Worm (Caenorhabditis elegans) whole organism, mixed stage, embryonic: ENCODE results near the gene bed-1.
"Not testable (repeated sequence)": the region's sequence is repeated elsewhere in the genome, so short reads cannot be mapped to it uniquely, and the experiment has no call there.

Experiments
- M03D4.4 ChIP-seq: sonication (generic microtip); optimal IDR thresholded peaks from 2 replicates; lab custom pipeline; 2017; ENCODE audit warnings: mild to moderate bottlenecking, missing genetic modification characterization, missing compliant biosample characterization
- blmp-1 ChIP-seq: fragments of 150-350 bp; optimal IDR thresholded peaks from 2 replicates; lab custom pipeline; 2014; ENCODE audit warnings: missing biosample characterization, missing genetic modification characterization
- ceh-39 ChIP-seq: fragments of 150-350 bp; optimal IDR thresholded peaks from 2 replicates; lab custom pipeline; 2014; ENCODE audit warnings: missing biosample characterization, missing genetic modification characterization
- ceh-43 ChIP-seq: fragments of 200-800 bp; sonication (Bioruptor generic); optimal IDR thresholded peaks from 2 replicates; lab custom pipeline; 2018; ENCODE audit warnings: mild to moderate bottlenecking, missing genetic modification characterization, moderate library complexity, missing compliant biosample characterization
- ceh-83 ChIP-seq: fragments of 200-800 bp; sonication (Bioruptor generic); optimal IDR thresholded peaks from 2 replicates; lab custom pipeline; 2018; ENCODE audit warnings: mild to moderate bottlenecking, missing genetic modification characterization, missing compliant biosample characterization
- ces-1 ChIP-seq: fragments of 150-350 bp; optimal IDR thresholded peaks from 2 replicates; lab custom pipeline; 2014; ENCODE audit warnings: missing biosample characterization, missing genetic modification reagents, missing genetic modification characterization
- cnd-1 ChIP-seq: fragments of 200-800 bp; sonication (Bioruptor generic); optimal IDR thresholded peaks from 2 replicates; lab custom pipeline; 2018; ENCODE audit warnings: mild to moderate bottlenecking, missing genetic modification characterization, missing compliant biosample characterization
- drap-1 ChIP-seq: fragments of 200-800 bp; sonication (Bioruptor generic); optimal IDR thresholded peaks from 3 replicates; lab custom pipeline; 2018; ENCODE audit warnings: mild to moderate bottlenecking, missing genetic modification characterization, missing compliant biosample characterization
- elt-1 ChIP-seq: sonication (generic microtip); optimal IDR thresholded peaks from 2 replicates; lab custom pipeline; 2017; ENCODE audit warnings: missing genetic modification characterization, mild to moderate bottlenecking, missing compliant biosample characterization, antibody characterized with exemption, moderate library complexity, borderline replicate concordance; ENCODE audit not compliant: insufficient read depth
- flh-1 ChIP-seq: fragments of 200-800 bp; sonication (Bioruptor generic); optimal IDR thresholded peaks from 2 replicates; lab custom pipeline; 2018; ENCODE audit warnings: mild to moderate bottlenecking, missing genetic modification characterization, moderate library complexity, missing compliant biosample characterization
- ham-2 ChIP-seq: fragments of 200-800 bp; sonication (Bioruptor generic); optimal IDR thresholded peaks from 2 replicates; lab custom pipeline; 2018; ENCODE audit warnings: mild to moderate bottlenecking, missing genetic modification characterization, missing compliant biosample characterization
- hlh-1 ChIP-seq: fragments of 150-350 bp; optimal IDR thresholded peaks from 2 replicates; lab custom pipeline; 2014; ENCODE audit warnings: missing biosample characterization, missing genetic modification reagents, missing genetic modification characterization
- lin-32 ChIP-seq: fragments of 200-800 bp; sonication (Bioruptor generic); optimal IDR thresholded peaks from 2 replicates; lab custom pipeline; 2018; ENCODE audit warnings: mild to moderate bottlenecking, missing genetic modification characterization, missing compliant biosample characterization
- lsy-2 ChIP-seq: fragments of 150-350 bp; optimal IDR thresholded peaks from 2 replicates; lab custom pipeline; 2014; ENCODE audit warnings: missing biosample characterization, missing genetic modification characterization
- mab-5 ChIP-seq: fragments of 150-350 bp; optimal IDR thresholded peaks from 2 replicates; lab custom pipeline; 2014; ENCODE audit warnings: missing biosample characterization, missing genetic modification characterization
- mep-1 ChIP-seq: fragments of 150-350 bp; optimal IDR thresholded peaks from 2 replicates; lab custom pipeline; 2017; ENCODE audit warnings: missing biosample characterization, missing genetic modification reagents, missing genetic modification characterization, inconsistent platforms
- mls-2 ChIP-seq: sonication (generic microtip); optimal IDR thresholded peaks from 2 replicates; lab custom pipeline; 2016; ENCODE audit warnings: mild to moderate bottlenecking, missing genetic modification characterization, moderate library complexity, missing compliant biosample characterization
- nhr-12 ChIP-seq: fragments of 150-350 bp; optimal IDR thresholded peaks from 2 replicates; lab custom pipeline; 2014; ENCODE audit warnings: missing biosample characterization, missing genetic modification characterization
- nhr-2 ChIP-seq: fragments of 150-350 bp; optimal IDR thresholded peaks from 2 replicates; lab custom pipeline; 2014; ENCODE audit warnings: missing biosample characterization, missing genetic modification characterization
- nhr-237 ChIP-seq: fragments of 150-350 bp; optimal IDR thresholded peaks from 2 replicates; lab custom pipeline; 2014; ENCODE audit warnings: missing biosample characterization, missing genetic modification characterization
- nhr-28 ChIP-seq: fragments of 150-350 bp; optimal IDR thresholded peaks from 2 replicates; lab custom pipeline; 2014; ENCODE audit warnings: missing biosample characterization, missing genetic modification characterization
- nhr-76 ChIP-seq: sonication (generic microtip); optimal IDR thresholded peaks from 2 replicates; lab custom pipeline; 2017; ENCODE audit warnings: missing biosample characterization, missing genetic modification characterization
- pha-4 ChIP-seq: fragments of 150-350 bp; optimal IDR thresholded peaks from 2 replicates; lab custom pipeline; 2018; ENCODE audit warnings: missing biosample characterization, missing genetic modification reagents, missing genetic modification characterization
- sem-2 ChIP-seq: fragments of 200-800 bp; sonication (Bioruptor generic); optimal IDR thresholded peaks from 2 replicates; lab custom pipeline; 2018; ENCODE audit warnings: mild to moderate bottlenecking, missing genetic modification characterization, missing compliant biosample characterization
- snpc-4 ChIP-seq: fragments of 150-350 bp; optimal IDR thresholded peaks from 2 replicates; lab custom pipeline; 2014; ENCODE audit warnings: missing biosample characterization, missing genetic modification characterization
- sptf-1 ChIP-seq: sonication (generic microtip); optimal IDR thresholded peaks from 2 replicates; lab custom pipeline; 2017; ENCODE audit warnings: mild to moderate bottlenecking, missing genetic modification characterization, moderate library complexity, missing compliant biosample characterization
- tbx-8 ChIP-seq: fragments of 200-800 bp; sonication (Bioruptor generic); optimal IDR thresholded peaks from 2 replicates; lab custom pipeline; 2018; ENCODE audit warnings: mild to moderate bottlenecking, missing genetic modification characterization, moderate library complexity, missing compliant biosample characterization
- unc-39 ChIP-seq: fragments of 150-350 bp; optimal IDR thresholded peaks from 2 replicates; lab custom pipeline; 2014; ENCODE audit warnings: missing biosample characterization, missing genetic modification characterization
- unc-62 ChIP-seq: fragments of 150-350 bp; optimal IDR thresholded peaks from 2 replicates; lab custom pipeline; 2014; ENCODE audit warnings: missing biosample characterization, missing genetic modification reagents, missing genetic modification characterization

The bed-1 gene

ce11 chrV:19101589-19102201 lies 23.0 kb downstream of the bed-1 start, which contains the start of gene zhp-4:
Gene zhp-4 (minus strand): TSS chrV:19101786.
- TF ChIP-seq ceh-39 (tag; lab: Kevin White, UChicago); elt-1 (tag; lab: Kevin White, UChicago); drap-1: not testable (repeated sequence)

- TF ChIP-seq ham-2 (no peak), mep-1 (tag; lab: Kevin White, UChicago) (no peak), elt-1 (tag; lab: Kevin White, UChicago) (no peak), tbx-8 (GFP tag; lab: Kevin White, UChicago) (no peak), drap-1 (no peak), ceh-83 (GFP tag; lab: Kevin White, UChicago) (no peak), sem-2 (GFP tag; lab: Kevin White, UChicago) (no peak), nhr-237 (tag; lab: Kevin White, UChicago) (no peak), nhr-2 (tag; lab: Kevin White, UChicago) (no peak)
- TF ChIP-seq, all 35 proteins: peak for 0
Measured at ce11 chrV:19099504-19099903, 25.2 kb downstream of the bed-1 start.

ce11 chrV:19090885-19091284 lies 33.8 kb downstream of the bed-1 start:
- peak; percentile 5 for TF ChIP-seq sptf-1
- no peak for TF ChIP-seq nhr-237 (tag; lab: Kevin White, UChicago)

- TF ChIP-seq nhr-12: no peak
- peak; percentile 50 for TF ChIP-seq elt-1 (tag; lab: Kevin White, UChicago)
- no peak for TF ChIP-seq mls-2
- TF ChIP-seq lin-32 (GFP tag; lab: Kevin White, UChicago): no peak
Measured at ce11 chrV:19087426-19087825, 37.3 kb downstream of the bed-1 start, which contains the start of gene nhr-145. Gene nhr-145 (plus strand): TSS chrV:19087723.

ce11 chrV:19083789-19084188 lies 40.9 kb downstream of the bed-1 start:
- TF ChIP-seq ceh-83 (GFP tag; lab: Kevin White, UChicago) (no peak), elt-1 (tag; lab: Kevin White, UChicago) (no peak), unc-62 (GFP tag; lab: Kevin White, UChicago) (no peak), lin-32 (GFP tag; lab: Kevin White, UChicago) (no peak), blmp-1 (tag; lab: Kevin White, UChicago) (no peak), nhr-28 (tag; lab: Kevin White, UChicago) (no peak), drap-1 (no peak)

- TF ChIP-seq lsy-2 (tag; lab: Kevin White, UChicago): no peak
- no peak for TF ChIP-seq unc-39 (tag; lab: Kevin White, UChicago)
- peak; percentile 31 for TF ChIP-seq drap-1
- TF ChIP-seq ham-2: no peak
- TF ChIP-seq hlh-1 (tag; lab: Kevin White, UChicago): no peak
Measured at ce11 chrV:19082541-19082940, 42.2 kb downstream of the bed-1 start, which contains the start of gene nhr-95. Gene nhr-95 (minus strand): TSS chrV:19082641.

ce11 chrV:19076835-19077234 lies 47.9 kb downstream of the bed-1 start:
- TF ChIP-seq cnd-1 (tag; lab: Kevin White, UChicago) (no peak), nhr-76 (tag; lab: Kevin White, UChicago) (no peak), ham-2 (no peak), ceh-83 (GFP tag; lab: Kevin White, UChicago) (no peak)

ce11 chrV:19073169-19073568 lies 51.6 kb downstream of the bed-1 start:
- TF ChIP-seq drap-1: no peak
- no peak for TF ChIP-seq flh-1 (GFP tag; lab: Kevin White, UChicago)
- TF ChIP-seq sptf-1: no peak
- no peak for TF ChIP-seq snpc-4
- TF ChIP-seq ces-1 (GFP tag; lab: Kevin White, UChicago): no peak
- no peak for TF ChIP-seq nhr-237 (tag; lab: Kevin White, UChicago)
- TF ChIP-seq M03D4.4 (tag; lab: Kevin White, UChicago): no peak
- TF ChIP-seq ham-2: no peak
- no peak for TF ChIP-seq pha-4 (tag; lab: Kevin White, UChicago)
- no peak for TF ChIP-seq ceh-43
- no peak for TF ChIP-seq mab-5 (tag; lab: Kevin White, UChicago)
